Fruit fly (Drosophila melanogaster) S2 (cell line): ENCODE measurements around the gene CG10584.

ENCODE experiments used
- CG8478 ChIP-seq: fragments of >200 bp; optimal IDR thresholded peaks from 2 replicates; lab custom pipeline; 2018
- CTCF ChIP-seq, 2 experiments: fragments of >200 bp; optimal IDR thresholded peaks; 2 replicates each; lab custom pipeline; 2018

DNA sequence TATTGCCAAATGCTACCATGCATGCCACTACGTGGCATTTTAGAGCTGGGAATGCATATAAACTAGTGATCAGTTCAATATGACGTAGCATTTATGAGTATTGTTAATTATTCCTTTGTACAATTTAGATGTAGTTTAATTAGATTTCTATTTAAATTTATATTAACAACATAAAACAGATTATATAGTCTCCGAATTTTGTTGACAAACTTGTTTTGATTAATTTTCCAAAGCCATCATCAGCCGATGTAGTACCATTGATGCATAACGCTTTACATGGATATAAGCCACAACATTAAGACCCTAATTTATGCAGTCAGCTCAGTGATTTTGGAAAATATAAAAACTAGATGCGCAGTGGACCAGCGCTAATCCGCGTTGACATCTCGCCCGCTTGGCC lies 48.6 kb downstream of the CG10584 start:
- TF ChIP-seq CG8478 (lab: Kevin White, UChicago): no peak
- no peak for TF ChIP-seq CTCF (optimal IDR thresholded peaks at IDR 0.05; lab: Kevin White, UChicago)
